Worm (Caenorhabditis elegans) whole organism, late embryonic: ENCODE results near the gene C04G6.2.
A peak's percentile ranks its signal among the peaks of the same experiment; 100 is the strongest.

Source experiments
- C08G9.2 ChIP-seq: sonication (generic microtip); optimal IDR thresholded peaks from 2 replicates; lab custom pipeline; 2016; ENCODE audit warnings: mild to moderate bottlenecking, missing genetic modification characterization, moderate library complexity, missing compliant biosample characterization
- C38D4.7 ChIP-seq: fragments of 200-800 bp; sonication (Bioruptor generic); optimal IDR thresholded peaks from 2 replicates; lab custom pipeline; 2018; ENCODE audit warnings: mild to moderate bottlenecking, missing genetic modification characterization, moderate library complexity, missing compliant biosample characterization
- F13H6.1 ChIP-seq: sonication (generic microtip); optimal IDR thresholded peaks from 2 replicates; lab custom pipeline; 2016; ENCODE audit warnings: missing genetic modification characterization, missing compliant biosample characterization
- K02D7.2 ChIP-seq: sonication (generic microtip); optimal IDR thresholded peaks from 2 replicates; lab custom pipeline; 2017; ENCODE audit warnings: mild to moderate bottlenecking, missing genetic modification characterization, missing compliant biosample characterization
- K09A11.1 ChIP-seq: sonication (generic microtip); optimal IDR thresholded peaks from 2 replicates; lab custom pipeline; 2017; ENCODE audit warnings: antibody characterized with exemption, mild to moderate bottlenecking, missing genetic modification characterization, missing compliant biosample characterization; ENCODE audit not compliant: insufficient read depth
- T23F11.4 ChIP-seq: fragments of 200-800 bp; sonication (Bioruptor generic); optimal IDR thresholded peaks from 2 replicates; lab custom pipeline; 2018; ENCODE audit warnings: mild to moderate bottlenecking, missing genetic modification characterization, missing compliant biosample characterization
- ahr-1 ChIP-seq: sonication (generic microtip); optimal IDR thresholded peaks from 2 replicates; lab custom pipeline; 2016; ENCODE audit warnings: missing genetic modification characterization, missing compliant biosample characterization
- ceh-14 ChIP-seq: sonication (generic microtip); optimal IDR thresholded peaks from 2 replicates; lab custom pipeline; 2016; ENCODE audit warnings: missing genotype, missing genetic modification characterization, missing compliant biosample characterization
- ceh-18 ChIP-seq: sonication (generic microtip); optimal IDR thresholded peaks from 2 replicates; lab custom pipeline; 2016; ENCODE audit warnings: missing genetic modification characterization, missing compliant biosample characterization
- ceh-19 ChIP-seq: fragments of 200-800 bp; sonication (Bioruptor generic); optimal IDR thresholded peaks from 2 replicates; lab custom pipeline; 2018; ENCODE audit warnings: mild to moderate bottlenecking, missing genetic modification characterization, missing compliant biosample characterization
- ceh-2 ChIP-seq: sonication (generic microtip); optimal IDR thresholded peaks from 2 replicates; lab custom pipeline; 2016; ENCODE audit warnings: missing genotype, missing genetic modification characterization, missing compliant biosample characterization
- ceh-22 ChIP-seq: sonication (generic microtip); optimal IDR thresholded peaks from 2 replicates; lab custom pipeline; 2017; ENCODE audit warnings: missing biosample characterization, missing genetic modification characterization
- ceh-24 ChIP-seq: sonication (generic microtip); optimal IDR thresholded peaks from 2 replicates; lab custom pipeline; 2016; ENCODE audit warnings: mild to moderate bottlenecking, missing genetic modification characterization, missing compliant biosample characterization
- ceh-30 ChIP-seq: fragments of 150-350 bp; optimal IDR thresholded peaks from 2 replicates; lab custom pipeline; 2014; ENCODE audit warnings: missing biosample characterization, missing genetic modification characterization
- ceh-31 ChIP-seq: sonication (generic microtip); optimal IDR thresholded peaks from 2 replicates; lab custom pipeline; 2016; ENCODE audit warnings: missing genetic modification characterization, missing compliant biosample characterization
- ceh-34 ChIP-seq: sonication (generic microtip); optimal IDR thresholded peaks from 2 replicates; lab custom pipeline; 2016; ENCODE audit warnings: mild to moderate bottlenecking, missing genetic modification characterization, missing compliant biosample characterization
- ceh-9 ChIP-seq: sonication (generic microtip); optimal IDR thresholded peaks from 2 replicates; lab custom pipeline; 2016; ENCODE audit warnings: mild to moderate bottlenecking, missing genetic modification characterization, inconsistent platforms, missing compliant biosample characterization
- che-1 ChIP-seq: sonication (generic microtip); optimal IDR thresholded peaks from 2 replicates; lab custom pipeline; 2016; ENCODE audit warnings: mild to moderate bottlenecking, missing genetic modification characterization, missing compliant biosample characterization
- dmd-4 ChIP-seq: sonication (generic microtip); optimal IDR thresholded peaks from 2 replicates; lab custom pipeline; 2016; ENCODE audit warnings: borderline replicate concordance, missing genetic modification characterization, missing compliant biosample characterization
- dve-1 ChIP-seq: sonication (generic microtip); optimal IDR thresholded peaks from 2 replicates; lab custom pipeline; 2017; ENCODE audit warnings: antibody characterized with exemption, mild to moderate bottlenecking, missing genetic modification characterization, missing compliant biosample characterization
- fkh-10 ChIP-seq: fragments of 150-350 bp; optimal IDR thresholded peaks from 2 replicates; lab custom pipeline; 2014; ENCODE audit warnings: missing biosample characterization, missing genetic modification reagents, missing genetic modification characterization
- gmeb-2 ChIP-seq: sonication (generic microtip); optimal IDR thresholded peaks from 2 replicates; lab custom pipeline; 2016; ENCODE audit warnings: missing genetic modification characterization, inconsistent platforms, missing compliant biosample characterization
- hlh-30 ChIP-seq: sonication (generic microtip); optimal IDR thresholded peaks from 2 replicates; lab custom pipeline; 2017; ENCODE audit warnings: antibody characterized with exemption, missing genetic modification characterization, missing compliant biosample characterization; ENCODE audit not compliant: insufficient read depth
- hlh-6 ChIP-seq: sonication (generic microtip); optimal IDR thresholded peaks from 2 replicates; lab custom pipeline; 2016; ENCODE audit warnings: missing genotype, missing genetic modification characterization, missing compliant biosample characterization
- lim-6 ChIP-seq: sonication (generic microtip); optimal IDR thresholded peaks from 2 replicates; lab custom pipeline; 2016; ENCODE audit warnings: missing genetic modification characterization, missing compliant biosample characterization
- madf-2 ChIP-seq: sonication (generic microtip); optimal IDR thresholded peaks from 2 replicates; lab custom pipeline; 2017; ENCODE audit warnings: missing genetic modification characterization, missing compliant biosample characterization
- nfya-1 ChIP-seq: sonication (generic microtip); optimal IDR thresholded peaks from 2 replicates; lab custom pipeline; 2017; ENCODE audit warnings: missing genetic modification characterization, mild to moderate bottlenecking, missing compliant biosample characterization, antibody characterized with exemption, moderate library complexity
- nhr-11 ChIP-seq: fragments of 150-350 bp; optimal IDR thresholded peaks from 2 replicates; lab custom pipeline; 2014; ENCODE audit warnings: missing biosample characterization, missing genetic modification characterization
- nhr-232 ChIP-seq: sonication (generic microtip); optimal IDR thresholded peaks from 2 replicates; lab custom pipeline; 2016; ENCODE audit warnings: missing genetic modification characterization, missing compliant biosample characterization
- npax-4 ChIP-seq: sonication (generic microtip); optimal IDR thresholded peaks from 2 replicates; lab custom pipeline; 2016; ENCODE audit warnings: missing genetic modification characterization, missing compliant biosample characterization
- odd-2 ChIP-seq: sonication (generic microtip); optimal IDR thresholded peaks from 2 replicates; lab custom pipeline; 2017; ENCODE audit warnings: antibody characterized with exemption, mild to moderate bottlenecking, missing genetic modification characterization, missing compliant biosample characterization
- pax-1 ChIP-seq: fragments of 150-350 bp; optimal IDR thresholded peaks from 2 replicates; lab custom pipeline; 2014; ENCODE audit warnings: missing biosample characterization, missing genetic modification characterization
- pha-2 ChIP-seq: sonication (generic microtip); optimal IDR thresholded peaks from 2 replicates; lab custom pipeline; 2017; ENCODE audit warnings: mild to moderate bottlenecking, missing genetic modification characterization, missing compliant biosample characterization
- pha-4 ChIP-seq: fragments of 150-350 bp; optimal IDR thresholded peaks from 2 replicates; lab custom pipeline; 2018; ENCODE audit warnings: missing biosample characterization, missing genetic modification reagents, missing genetic modification characterization
- pros-1 ChIP-seq: fragments of 150-350 bp; optimal IDR thresholded peaks from 2 replicates; lab custom pipeline; 2014; ENCODE audit warnings: missing biosample characterization, missing genetic modification reagents, missing genetic modification characterization
- ref-2 ChIP-seq: sonication (generic microtip); optimal IDR thresholded peaks from 2 replicates; lab custom pipeline; 2016; ENCODE audit warnings: missing genetic modification characterization, missing compliant biosample characterization
- rnt-1 ChIP-seq: sonication (generic microtip); optimal IDR thresholded peaks from 2 replicates; lab custom pipeline; 2016; ENCODE audit warnings: missing genetic modification characterization, missing compliant biosample characterization
- sox-4 ChIP-seq: sonication (generic microtip); optimal IDR thresholded peaks from 2 replicates; lab custom pipeline; 2017; ENCODE audit warnings: mild to moderate bottlenecking, missing genetic modification characterization, inconsistent platforms, missing compliant biosample characterization
- tbx-2 ChIP-seq: sonication (generic microtip); optimal IDR thresholded peaks from 2 replicates; lab custom pipeline; 2016; ENCODE audit warnings: missing genetic modification characterization, missing compliant biosample characterization
- tbx-7 ChIP-seq: sonication (generic microtip); optimal IDR thresholded peaks from 2 replicates; lab custom pipeline; 2016; ENCODE audit warnings: missing genotype, missing genetic modification characterization, missing compliant biosample characterization
- ttx-3 ChIP-seq: sonication (generic microtip); optimal IDR thresholded peaks from 2 replicates; lab custom pipeline; 2016; ENCODE audit warnings: missing genetic modification reagents, missing genetic modification characterization, missing compliant biosample characterization
- unc-42 ChIP-seq: sonication (generic microtip); optimal IDR thresholded peaks from 2 replicates; lab custom pipeline; 2016; ENCODE audit warnings: missing genotype, missing genetic modification characterization, missing compliant biosample characterization
- unc-86 ChIP-seq: sonication (generic microtip); optimal IDR thresholded peaks from 2 replicates; lab custom pipeline; 2016; ENCODE audit warnings: missing genetic modification characterization, missing compliant biosample characterization
- zip-5 ChIP-seq: sonication (generic microtip); optimal IDR thresholded peaks from 2 replicates; lab custom pipeline; 2016; ENCODE audit warnings: missing genetic modification characterization, missing compliant biosample characterization

C04G6.2 gene

DNA sequence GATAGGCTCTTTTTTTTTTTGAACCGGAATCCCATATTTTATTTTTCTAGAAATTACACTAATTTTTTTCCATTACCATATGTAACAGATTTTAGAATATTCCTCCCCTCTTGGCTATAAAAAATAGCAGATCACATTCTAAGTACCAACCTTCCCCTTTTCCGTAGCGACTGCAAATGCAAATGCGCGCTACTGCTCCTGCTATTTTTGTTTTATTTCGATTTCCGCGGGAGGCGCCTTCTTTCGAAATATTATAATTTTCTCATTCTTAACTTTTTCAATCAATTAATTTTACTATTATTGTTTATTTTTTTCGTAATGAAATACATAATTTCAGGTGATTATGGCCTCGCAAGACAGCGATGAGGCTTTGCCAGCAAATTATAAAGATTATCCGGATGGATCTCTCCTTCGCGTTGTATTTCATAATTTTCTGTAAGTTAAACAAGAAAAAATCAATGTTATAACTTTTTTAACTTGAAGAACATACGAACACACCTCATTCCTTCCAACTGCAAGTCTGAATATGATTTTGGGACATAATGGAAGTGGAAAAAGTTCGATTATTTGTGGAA lies 31.1 kb upstream of the C04G6.2 start, which contains the start of gene smc-5 (continued):
- TF ChIP-seq nfya-1 = peak; percentile 38
- TF ChIP-seq npax-4 (tag; lab: Kevin White, UChicago) = no peak
- peak; percentile 63 for TF ChIP-seq C08G9.2
- peak; percentile 16 for TF ChIP-seq pax-1
- no peak for TF ChIP-seq ahr-1
- no peak for TF ChIP-seq T23F11.4 (GFP tag; lab: Kevin White, UChicago)
- TF ChIP-seq che-1 = no peak
- no peak for TF ChIP-seq sox-4 (tag; lab: Kevin White, UChicago)
- peak; percentile 73 for TF ChIP-seq tbx-2 (tag; lab: Kevin White, UChicago)
- TF ChIP-seq ref-2 (tag; lab: Kevin White, UChicago) = no peak
- TF ChIP-seq ceh-2 (tag; lab: Kevin White, UChicago) = peak; percentile 69
- no peak for TF ChIP-seq ceh-9
- no peak for TF ChIP-seq nhr-232
- no peak for TF ChIP-seq pha-4 (tag; lab: Kevin White, UChicago)

ce11 chrII:5066967-5067366 lies 26.1 kb upstream of the C04G6.2 start:
- TF ChIP-seq zip-5 (tag; lab: Kevin White, UChicago) = no peak
- no peak for TF ChIP-seq gmeb-2 (tag; lab: Kevin White, UChicago)
- no peak for TF ChIP-seq dmd-4 (tag; lab: Kevin White, UChicago)
- no peak for TF ChIP-seq unc-86 (tag; lab: Kevin White, UChicago)
- TF ChIP-seq rnt-1 (tag; lab: Kevin White, UChicago) = no peak
- no peak for TF ChIP-seq pax-1
- TF ChIP-seq hlh-6 (tag; lab: Kevin White, UChicago) = no peak
- TF ChIP-seq madf-2 (tag; lab: Kevin White, UChicago) = no peak
- no peak for TF ChIP-seq K09A11.1
- TF ChIP-seq C08G9.2 = no peak
- no peak for TF ChIP-seq che-1
- no peak for TF ChIP-seq npax-4 (tag; lab: Kevin White, UChicago)
- no peak for TF ChIP-seq K02D7.2 (tag; lab: Kevin White, UChicago)
- no peak for TF ChIP-seq ceh-14 (tag; lab: Kevin White, UChicago)
- TF ChIP-seq ceh-19 = no peak
- no peak for TF ChIP-seq nhr-11 (tag; lab: Kevin White, UChicago)
- TF ChIP-seq pha-2 = no peak

DNA sequence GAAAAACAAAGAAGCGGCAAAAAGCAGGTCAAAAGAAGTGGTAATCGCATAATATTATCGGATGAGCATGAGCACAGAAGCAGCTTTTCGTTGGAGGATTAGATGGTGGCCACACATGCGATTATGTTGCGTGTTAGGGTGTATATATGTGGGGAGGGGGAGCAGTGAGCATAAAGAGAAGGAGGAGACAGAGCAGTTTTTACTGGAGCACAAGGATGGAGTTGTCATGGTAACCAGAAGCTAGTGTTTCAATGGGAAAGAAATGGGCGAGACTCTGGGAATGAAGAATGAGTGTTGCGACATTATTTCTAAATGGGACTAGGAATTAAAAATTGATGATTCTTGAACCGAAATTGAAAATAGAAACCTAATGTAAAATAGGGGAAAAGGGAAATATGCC lies 25.1 kb upstream of the C04G6.2 start, which contains the start of gene C27A2.8:
TSS of gene C27A2.8 (minus strand) at position 117 of the 400 bp plus-strand sequence.
- TF ChIP-seq ceh-34 (tag; lab: Kevin White, UChicago) (no peak), nfya-1 (no peak), ceh-18 (no peak), tbx-7 (tag; lab: Kevin White, UChicago) (no peak)

DNA sequence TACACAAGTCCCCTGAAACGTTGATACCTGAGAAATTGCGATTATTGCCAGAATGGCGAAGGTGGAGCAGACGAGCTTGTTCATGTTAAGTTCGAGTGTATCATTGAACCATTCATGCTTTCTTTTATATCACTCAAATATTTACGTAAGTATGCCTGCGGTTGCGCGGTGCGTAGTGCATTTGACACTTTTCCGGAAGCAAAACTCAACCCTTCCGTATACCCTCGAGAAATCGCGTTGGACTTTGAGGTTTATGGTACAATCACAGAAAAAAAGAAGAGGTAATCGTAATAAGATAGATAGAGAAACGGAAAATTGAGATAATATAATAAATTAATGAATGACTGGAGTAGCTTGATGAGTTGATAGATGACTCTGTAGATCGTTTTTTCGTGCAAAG lies 23.5 kb upstream of the C04G6.2 start, which contains the start of gene idpb-2:
TSS of gene idpb-2 (minus strand) at position 101 of the 400 bp plus-strand sequence.
- no peak for TF ChIP-seq ttx-3 (tag; lab: Kevin White, UChicago)
- TF ChIP-seq, all 69 proteins: peak for 0

- TF ChIP-seq C38D4.7 (GFP tag; lab: Kevin White, UChicago) = no peak
- no peak for TF ChIP-seq unc-42 (tag; lab: Kevin White, UChicago)
- no peak for TF ChIP-seq pros-1 (tag; lab: Kevin White, UChicago)
- TF ChIP-seq ceh-22 (tag; lab: Kevin White, UChicago) = no peak
- TF ChIP-seq hlh-30 (tag; lab: Kevin White, UChicago) = no peak
- TF ChIP-seq ceh-9 = no peak
- no peak for TF ChIP-seq odd-2 (tag; lab: Kevin White, UChicago)
- TF ChIP-seq dve-1 = no peak
- TF ChIP-seq F13H6.1 (tag; lab: Kevin White, UChicago) = no peak
- TF ChIP-seq ceh-30 (tag; lab: Kevin White, UChicago) = no peak
- TF ChIP-seq fkh-10 = no peak
- no peak for TF ChIP-seq ttx-3 (tag; lab: Kevin White, UChicago)
- TF ChIP-seq npax-4 (tag; lab: Kevin White, UChicago) = no peak
- no peak for TF ChIP-seq ref-2 (tag; lab: Kevin White, UChicago)
- TF ChIP-seq ceh-31 (tag; lab: Kevin White, UChicago) = no peak
- TF ChIP-seq lim-6 = no peak
- no peak for TF ChIP-seq ceh-24 (tag; lab: Kevin White, UChicago)
These were observed 21.8 kb upstream of the C04G6.2 start, which contains the start of gene C27A2.7 for ce11 chrII:5071265-5071664. Gene C27A2.7, minus strand, starts transcription at chrII:5071365.
